Fruit fly (Drosophila melanogaster): ENCODE measurements around the gene Act5C.
A peak's percentile ranks its signal among the peaks of the same experiment; 100 is the strongest.

Act5C gene

dm6 chrX:5894529-5895487 lies 5.9 kb upstream of the Act5C start (continued):
- TF ChIP-seq Side (GFP tag; optimal IDR thresholded peaks at IDR 0.05) (no peak), CG12942 (GFP tag; optimal IDR thresholded peaks at IDR 0.05) (no peak), jing (GFP tag; optimal IDR thresholded peaks at IDR 0.05) (no peak), CG2712 (tag; optimal IDR thresholded peaks at IDR 0.05) (peak; percentile 41), CrebB (tag; optimal IDR thresholded peaks at IDR 0.05) (no peak), amos (GFP tag; IDR thresholded peaks at IDR 0.05; ENCODE audit: partially characterized antibody) (no peak), phol (tag; optimal IDR thresholded peaks at IDR 0.05) (peak; percentile 30), lmd (GFP tag; IDR thresholded peaks at IDR 0.05) (no peak), CG14710 (tag; optimal IDR thresholded peaks at IDR 0.05) (peak; percentile 15), hbn (GFP tag; IDR thresholded peaks at IDR 0.05; ENCODE audit: partially characterized antibody) (no peak), CG4820 (GFP tag; optimal IDR thresholded peaks at IDR 0.05) (no peak), oc (tag; optimal IDR thresholded peaks at IDR 0.05) (no peak), hb (GFP tag; IDR thresholded peaks at IDR 0.05; ENCODE audit: partially characterized antibody) (no peak), so (GFP tag; IDR thresholded peaks at IDR 0.05) (no peak), CG34422 (GFP tag; IDR thresholded peaks at IDR 0.05) (no peak), cg (GFP tag; optimal IDR thresholded peaks at IDR 0.05) (peak; percentile 68), Hand (GFP tag; optimal IDR thresholded peaks at IDR 0.05) (no peak), CG10462 (GFP tag; optimal IDR thresholded peaks at IDR 0.05) (no peak), Nf-YC (tag; optimal IDR thresholded peaks at IDR 0.05) (no peak), CG32772 (GFP tag; IDR thresholded peaks at IDR 0.05) (no peak), CG10321 (GFP tag; IDR thresholded peaks at IDR 0.05) (no peak), D19B (GFP tag; optimal IDR thresholded peaks at IDR 0.05) (peak; percentile 7), ara (GFP tag; IDR thresholded peaks at IDR 0.05) (no peak), CG17612 (GFP tag; IDR thresholded peaks at IDR 0.05) (no peak), Tbp (GFP tag; optimal IDR thresholded peaks at IDR 0.05) (no peak), CG4854 (GFP tag; optimal IDR thresholded peaks at IDR 0.05) (no peak), corto (GFP tag; optimal IDR thresholded peaks at IDR 0.05) (no peak), dmrt99B (tag; optimal IDR thresholded peaks at IDR 0.05) (peak; percentile 31), Usf (GFP tag; optimal IDR thresholded peaks at IDR 0.05) (no peak), CG10431 (GFP tag; optimal IDR thresholded peaks at IDR 0.05) (no peak), CG7745 (tag; optimal IDR thresholded peaks at IDR 0.05) (no peak), CG2199 (GFP tag; IDR thresholded peaks at IDR 0.05) (peak; percentile 26; the same call in 1 of the 3 replicates), mirr (GFP tag; optimal IDR thresholded peaks at IDR 0.05) (no peak), Gug (GFP tag; IDR thresholded peaks at IDR 0.05) (peak; percentile 7; the same call in 1 of the 4 replicates), gcm2 (GFP tag; optimal IDR thresholded peaks at IDR 0.05) (no peak), ewg (GFP tag; optimal IDR thresholded peaks at IDR 0.05) (no peak), CG7357 (GFP tag; IDR thresholded peaks at IDR 0.05) (no peak), NC2α (GFP tag; optimal IDR thresholded peaks at IDR 0.05) (no peak), toy (GFP tag; IDR thresholded peaks at IDR 0.05) (no peak), CG5245 (GFP tag; optimal IDR thresholded peaks at IDR 0.05) (no peak), CG8388 (GFP tag; optimal IDR thresholded peaks at IDR 0.05) (no peak), CG11504 (tag; optimal IDR thresholded peaks at IDR 0.05) (peak; percentile 40), CG31388 (GFP tag; optimal IDR thresholded peaks at IDR 0.05) (no peak), dati (GFP tag; IDR thresholded peaks at IDR 0.05) (no peak), dimm (GFP tag; IDR thresholded peaks at IDR 0.05) (no peak), CG7372 (GFP tag; IDR thresholded peaks at IDR 0.05) (no peak), Bteb2 (GFP tag; optimal IDR thresholded peaks at IDR 0.05) (no peak), da (GFP tag; optimal IDR thresholded peaks at IDR 0.05) (no peak), stc (GFP tag; IDR thresholded peaks at IDR 0.05) (no peak), schlank (tag; optimal IDR thresholded peaks at IDR 0.05) (no peak)

All from whole organism, embryonic.